Worm (Caenorhabditis elegans): ENCODE results near the gene T15H9.5.

Gene T15H9.5

ce11 chrII:9646928-9647838 lies 35.9 kb upstream of the T15H9.5 start, which contains the start of gene sqv-8:
sqv-8 (plus strand) TSS chrII:9646978.
- TF ChIP-seq T22C8.4 (GFP tag; IDR thresholded peaks at IDR 0.05): peak; percentile 35; the same call in 1 of the 2 replicates
- TF ChIP-seq med-1 (GFP tag; optimal IDR thresholded peaks at IDR 0.05; ENCODE audit: insufficient read depth): no peak
- TF ChIP-seq ztf-29 (GFP tag; IDR thresholded peaks at IDR 0.05): no peak
- no peak for TF ChIP-seq ref-1 (GFP tag; conservative IDR thresholded peaks at IDR 0.05)
- TF ChIP-seq flt-1 (GFP tag; IDR thresholded peaks at IDR 0.05): no peak

- TF ChIP-seq cog-1 (tag; optimal IDR thresholded peaks at IDR 0.05): peak; percentile 65
- no peak for TF ChIP-seq ref-1 (GFP tag; conservative IDR thresholded peaks at IDR 0.05)
- peak; percentile 67; the same call in 1 of the 2 replicates for TF ChIP-seq flt-1 (GFP tag; IDR thresholded peaks at IDR 0.05)
- TF ChIP-seq tab-1 (GFP tag; IDR thresholded peaks at IDR 0.05): 0 out of 2 replicates have a peak, but pooled peaks have one; percentile 53
- no peak for TF ChIP-seq ztf-29 (GFP tag; IDR thresholded peaks at IDR 0.05)
- no peak for TF ChIP-seq med-1 (GFP tag; optimal IDR thresholded peaks at IDR 0.05; ENCODE audit: insufficient read depth)
- TF ChIP-seq T22C8.4 (GFP tag; IDR thresholded peaks at IDR 0.05): peak; percentile 82
- no peak for TF ChIP-seq klf-2 (GFP tag; conservative IDR thresholded peaks at IDR 0.05)
- TF ChIP-seq ztf-23 (GFP tag; IDR thresholded peaks at IDR 0.05): peak; percentile 62; the same call in 1 of the 2 replicates
Observed at ce11 chrII:9646122-9646555, 34.9 kb upstream of the T15H9.5 start.

ce11 chrII:9644940-9645634 lies 33.8 kb upstream of the T15H9.5 start:
- TF ChIP-seq ztf-23 (GFP tag; IDR thresholded peaks at IDR 0.05) (no peak), cog-1 (tag; optimal IDR thresholded peaks at IDR 0.05) (no peak), tab-1 (GFP tag; IDR thresholded peaks at IDR 0.05) (no peak), ref-1 (GFP tag; conservative IDR thresholded peaks at IDR 0.05) (no peak), ztf-29 (GFP tag; IDR thresholded peaks at IDR 0.05) (peak; percentile 25; the same call in 1 of the 2 replicates), flt-1 (GFP tag; IDR thresholded peaks at IDR 0.05) (no peak), klf-2 (GFP tag; conservative IDR thresholded peaks at IDR 0.05) (no peak)

- TF ChIP-seq ztf-23 (GFP tag; IDR thresholded peaks at IDR 0.05) (no peak), flt-1 (GFP tag; IDR thresholded peaks at IDR 0.05) (no peak)
Observed at ce11 chrII:9644438-9644837, 33.2 kb upstream of the T15H9.5 start, which contains the start of gene fzr-1. fzr-1 (minus strand) TSS chrII:9644466.

- no peak for TF ChIP-seq flt-1 (GFP tag; IDR thresholded peaks at IDR 0.05)
- TF ChIP-seq med-1 (GFP tag; optimal IDR thresholded peaks at IDR 0.05; ENCODE audit: insufficient read depth): no peak
- no peak for TF ChIP-seq klf-2 (GFP tag; conservative IDR thresholded peaks at IDR 0.05)
- TF ChIP-seq cog-1 (tag; optimal IDR thresholded peaks at IDR 0.05): no peak
- TF ChIP-seq tab-1 (GFP tag; IDR thresholded peaks at IDR 0.05): no peak
- TF ChIP-seq ztf-23 (GFP tag; IDR thresholded peaks at IDR 0.05): no peak
Observed at ce11 chrII:9636300-9636699, 25.1 kb upstream of the T15H9.5 start, which contains the start of gene ZK1307.7. ZK1307.7 (plus strand) TSS chrII:9636600.

ce11 chrII:9625930-9626329 lies 14.7 kb upstream of the T15H9.5 start:
- TF ChIP-seq ztf-23 (GFP tag; IDR thresholded peaks at IDR 0.05) (no peak), tab-1 (GFP tag; IDR thresholded peaks at IDR 0.05) (no peak), klf-2 (GFP tag; conservative IDR thresholded peaks at IDR 0.05) (no peak), T22C8.4 (GFP tag; IDR thresholded peaks at IDR 0.05) (no peak), cog-1 (tag; optimal IDR thresholded peaks at IDR 0.05) (no peak), ztf-29 (GFP tag; IDR thresholded peaks at IDR 0.05) (no peak), ref-1 (GFP tag; conservative IDR thresholded peaks at IDR 0.05) (no peak), med-1 (GFP tag; optimal IDR thresholded peaks at IDR 0.05; ENCODE audit: insufficient read depth) (no peak), flt-1 (GFP tag; IDR thresholded peaks at IDR 0.05) (no peak)

- TF ChIP-seq T22C8.4 (GFP tag; IDR thresholded peaks at IDR 0.05) (no peak), cog-1 (tag; optimal IDR thresholded peaks at IDR 0.05) (no peak), med-1 (GFP tag; optimal IDR thresholded peaks at IDR 0.05; ENCODE audit: insufficient read depth) (no peak), tab-1 (GFP tag; IDR thresholded peaks at IDR 0.05) (no peak), klf-2 (GFP tag; conservative IDR thresholded peaks at IDR 0.05) (no peak), ztf-29 (GFP tag; IDR thresholded peaks at IDR 0.05) (no peak), flt-1 (GFP tag; IDR thresholded peaks at IDR 0.05) (no peak), ref-1 (GFP tag; conservative IDR thresholded peaks at IDR 0.05) (no peak), ztf-23 (GFP tag; IDR thresholded peaks at IDR 0.05) (no peak)
Observed at ce11 chrII:9624110-9624695, 13.0 kb upstream of the T15H9.5 start, which contains the start of the genes dnj-20 and ZK1307.8. dnj-20 (minus strand) TSS chrII:9624176. ZK1307.8 (plus strand) TSS chrII:9624613.

ce11 chrII:9621913-9622348 lies 10.7 kb upstream of the T15H9.5 start:
- no peak for TF ChIP-seq tab-1 (GFP tag; IDR thresholded peaks at IDR 0.05)
- no peak for TF ChIP-seq klf-2 (GFP tag; conservative IDR thresholded peaks at IDR 0.05)
- TF ChIP-seq cog-1 (tag; optimal IDR thresholded peaks at IDR 0.05): no peak
- TF ChIP-seq med-1 (GFP tag; optimal IDR thresholded peaks at IDR 0.05; ENCODE audit: insufficient read depth): no peak
- TF ChIP-seq ztf-23 (GFP tag; IDR thresholded peaks at IDR 0.05): no peak
- TF ChIP-seq T22C8.4 (GFP tag; IDR thresholded peaks at IDR 0.05): no peak
- TF ChIP-seq ztf-29 (GFP tag; IDR thresholded peaks at IDR 0.05): no peak
- TF ChIP-seq flt-1 (GFP tag; IDR thresholded peaks at IDR 0.05): no peak

ce11 chrII:9621121-9621520 lies 9.9 kb upstream of the T15H9.5 start:
- TF ChIP-seq T22C8.4 (GFP tag; IDR thresholded peaks at IDR 0.05) (no peak), flt-1 (GFP tag; IDR thresholded peaks at IDR 0.05) (no peak), ref-1 (GFP tag; conservative IDR thresholded peaks at IDR 0.05) (no peak), klf-2 (GFP tag; conservative IDR thresholded peaks at IDR 0.05) (no peak), tab-1 (GFP tag; IDR thresholded peaks at IDR 0.05) (no peak), ztf-29 (GFP tag; IDR thresholded peaks at IDR 0.05) (no peak), med-1 (GFP tag; optimal IDR thresholded peaks at IDR 0.05; ENCODE audit: insufficient read depth) (no peak), cog-1 (tag; optimal IDR thresholded peaks at IDR 0.05) (no peak), ztf-23 (GFP tag; IDR thresholded peaks at IDR 0.05) (no peak)

All from whole organism, midembryonic.